Worm (Caenorhabditis elegans) whole organism, late embryonic: Measurements from ENCODE around the gene scl-25.

ENCODE experiments used
- C08G9.2 ChIP-seq: sonication (generic microtip); optimal IDR thresholded peaks from 2 replicates; lab custom pipeline; 2016; ENCODE audit warnings: mild to moderate bottlenecking, missing genetic modification characterization, moderate library complexity, missing compliant biosample characterization
- ceh-45 ChIP-seq: fragments of 200-800 bp; sonication (Bioruptor generic); IDR thresholded peaks from 2 replicates; pipeline ENCODE4 v1.3.6; 2022; ENCODE audit warnings: missing genetic modification reagents, missing genetic modification characterization, missing compliant biosample characterization
- ceh-9 ChIP-seq: sonication (generic microtip); optimal IDR thresholded peaks from 2 replicates; lab custom pipeline; 2016; ENCODE audit warnings: mild to moderate bottlenecking, missing genetic modification characterization, inconsistent platforms, missing compliant biosample characterization
- fax-1 ChIP-seq: sonication (generic microtip); optimal IDR thresholded peaks from 2 replicates; lab custom pipeline; 2016; ENCODE audit warnings: missing genotype, missing genetic modification characterization, missing compliant biosample characterization
- nhr-11 ChIP-seq: fragments of 150-350 bp; optimal IDR thresholded peaks from 2 replicates; lab custom pipeline; 2014; ENCODE audit warnings: missing biosample characterization, missing genetic modification characterization

ce11 chrV:17261385-17261784 lies 35.9 kb downstream of the scl-25 start:
- TF ChIP-seq nhr-11 (tag; lab: Kevin White, UChicago) = no peak
- TF ChIP-seq C08G9.2 (tag; lab: Kevin White, UChicago) = no peak
- TF ChIP-seq ceh-45 (GFP tag; lab: Robert Waterston, UW) = no peak
- TF ChIP-seq ceh-9 (tag; lab: Kevin White, UChicago) = no peak
- TF ChIP-seq fax-1 = no peak
